Worm (Caenorhabditis elegans) whole organism, L2 larva: ENCODE data around the gene nspg-12.
A peak's percentile ranks its signal among the peaks of the same experiment; 100 is the strongest.

Experiments
- R02D3.7 ChIP-seq: fragments of 150-350 bp; optimal IDR thresholded peaks from 2 replicates; lab custom pipeline; 2014; ENCODE audit warnings: missing biosample characterization, missing genetic modification characterization
- Y55F3AM.14 ChIP-seq: fragments of 200-800 bp; sonication (Bioruptor generic); optimal IDR thresholded peaks from 2 replicates; lab custom pipeline; 2018; ENCODE audit warnings: mild to moderate bottlenecking, missing genetic modification characterization, missing compliant biosample characterization
- alr-1 ChIP-seq: fragments of 150-350 bp; optimal IDR thresholded peaks from 2 replicates; lab custom pipeline; 2014; ENCODE audit warnings: missing biosample characterization, missing genetic modification characterization
- aly-2 ChIP-seq: fragments of 150-350 bp; optimal IDR thresholded peaks from 2 replicates; lab custom pipeline; 2014; ENCODE audit warnings: missing biosample characterization, missing genetic modification characterization
- blmp-1 ChIP-seq: sonication (generic microtip); optimal IDR thresholded peaks from 2 replicates; lab custom pipeline; 2017; ENCODE audit warnings: missing genetic modification characterization, mild to moderate bottlenecking, missing compliant biosample characterization, antibody characterized with exemption, moderate library complexity; ENCODE audit not compliant: insufficient read depth
- ceh-16 ChIP-seq: fragments of 150-350 bp; optimal IDR thresholded peaks from 2 replicates; lab custom pipeline; 2014; ENCODE audit warnings: missing biosample characterization, missing genetic modification characterization
- ceh-82 ChIP-seq: fragments of 150-350 bp; optimal IDR thresholded peaks from 2 replicates; lab custom pipeline; 2014; ENCODE audit warnings: missing biosample characterization, missing genetic modification characterization
- crh-2 ChIP-seq: sonication (generic microtip); optimal IDR thresholded peaks from 2 replicates; lab custom pipeline; 2017; ENCODE audit warnings: missing biosample characterization, missing genetic modification characterization
- dmd-4 ChIP-seq: sonication (generic microtip); optimal IDR thresholded peaks from 2 replicates; lab custom pipeline; 2017; ENCODE audit warnings: missing biosample characterization, missing genetic modification characterization
- egl-27 ChIP-seq: sonication (generic microtip); optimal IDR thresholded peaks from 3 replicates; lab custom pipeline; 2017; ENCODE audit warnings: missing biosample characterization, missing genetic modification reagents, missing genetic modification characterization
- elt-1 ChIP-seq: fragments of 150-350 bp; optimal IDR thresholded peaks from 2 replicates; lab custom pipeline; 2014; ENCODE audit warnings: missing biosample characterization, missing genetic modification characterization
- elt-3 ChIP-seq: sonication (generic microtip); optimal IDR thresholded peaks from 2 replicates; lab custom pipeline; 2017; ENCODE audit warnings: missing biosample characterization, missing genetic modification characterization
- fos-1 ChIP-seq: fragments of 150-350 bp; optimal IDR thresholded peaks from 2 replicates; lab custom pipeline; 2014; ENCODE audit warnings: missing biosample characterization, missing genetic modification characterization
- gmeb-1 ChIP-seq: fragments of 150-350 bp; optimal IDR thresholded peaks from 2 replicates; lab custom pipeline; 2014; ENCODE audit warnings: missing biosample characterization, missing genetic modification characterization
- lin-11 ChIP-seq: fragments of 150-350 bp; sonication (generic microtip); optimal IDR thresholded peaks from 2 replicates; lab custom pipeline; 2014; ENCODE audit warnings: missing biosample characterization, missing genetic modification characterization, inconsistent platforms, mixed read lengths
- lin-13 ChIP-seq: fragments of 150-350 bp; optimal IDR thresholded peaks from 2 replicates; lab custom pipeline; 2014; ENCODE audit warnings: missing biosample characterization, missing genetic modification reagents, missing genetic modification characterization
- lin-39 ChIP-seq: fragments of 150-350 bp; optimal IDR thresholded peaks from 2 replicates; lab custom pipeline; 2014; ENCODE audit warnings: missing biosample characterization, missing genetic modification reagents, missing genetic modification characterization
- lsy-2 ChIP-seq, 2 experiments: fragments of 150-350 bp in 1 of 2; sonication (generic microtip) in 1 of 2; optimal IDR thresholded peaks; 2 replicates each; lab custom pipeline; 2014 to 2017; ENCODE audit warnings: missing biosample characterization in 2 of 2, missing genetic modification characterization in 2 of 2
- mab-5 ChIP-seq: fragments of 150-350 bp; optimal IDR thresholded peaks from 2 replicates; lab custom pipeline; 2014; ENCODE audit warnings: missing biosample characterization, missing genetic modification characterization
- mbf-1 ChIP-seq: sonication (generic microtip); optimal IDR thresholded peaks from 2 replicates; lab custom pipeline; 2017; ENCODE audit warnings: missing biosample characterization, missing genetic modification characterization
- mdl-1 ChIP-seq, 2 experiments: fragments of 150-350 bp in 1 of 2; sonication (generic microtip) in 1 of 2; optimal IDR thresholded peaks; 2 replicates each; lab custom pipeline; 2017; ENCODE audit warnings: missing biosample characterization in 2 of 2, missing genetic modification characterization in 2 of 2
- nhr-10 ChIP-seq: sonication (generic microtip); optimal IDR thresholded peaks from 2 replicates; lab custom pipeline; 2017; ENCODE audit warnings: missing biosample characterization, missing genetic modification characterization
- nhr-11 ChIP-seq: fragments of 150-350 bp; optimal IDR thresholded peaks from 2 replicates; lab custom pipeline; 2014; ENCODE audit warnings: missing biosample characterization, missing genetic modification characterization
- nhr-129 ChIP-seq: fragments of 150-350 bp; optimal IDR thresholded peaks from 2 replicates; lab custom pipeline; 2014; ENCODE audit warnings: missing biosample characterization, missing genetic modification characterization
- nhr-21 ChIP-seq: fragments of 150-350 bp; optimal IDR thresholded peaks from 2 replicates; lab custom pipeline; 2014; ENCODE audit warnings: missing biosample characterization, missing genetic modification characterization
- nhr-23 ChIP-seq: fragments of 150-350 bp; optimal IDR thresholded peaks from 2 replicates; lab custom pipeline; 2014; ENCODE audit warnings: missing biosample characterization, missing genetic modification reagents, missing genetic modification characterization
- nhr-25 ChIP-seq: fragments of 150-350 bp; sonication (generic microtip); optimal IDR thresholded peaks from 3 replicates; lab custom pipeline; 2014; ENCODE audit warnings: missing biosample characterization, missing genetic modification characterization
- sem-4 ChIP-seq: fragments of 150-350 bp; optimal IDR thresholded peaks from 2 replicates; lab custom pipeline; 2014; ENCODE audit warnings: missing biosample characterization, missing genetic modification reagents, missing genetic modification characterization
- skn-1 ChIP-seq: sonication (generic microtip); optimal IDR thresholded peaks from 2 replicates; lab custom pipeline; 2017; ENCODE audit warnings: missing biosample characterization, missing genetic modification characterization
- sma-3 ChIP-seq: sonication (generic microtip); optimal IDR thresholded peaks from 2 replicates; lab custom pipeline; 2016; ENCODE audit warnings: missing genetic modification reagents, missing genetic modification characterization, missing compliant biosample characterization
- sma-9 ChIP-seq, 2 experiments: fragments of 150-350 bp in 1 of 2; sonication (generic microtip) in 1 of 2; optimal IDR thresholded peaks; 2 replicates each; lab custom pipeline; 2014 to 2016; ENCODE audit warnings: missing genetic modification characterization in 2 of 2, mild to moderate bottlenecking in 1 of 2, missing biosample characterization in 1 of 2, missing compliant biosample characterization in 1 of 2, missing genetic modification reagents in 1 of 2, moderate library complexity in 1 of 2
- snpc-4 ChIP-seq: fragments of 150-350 bp; optimal IDR thresholded peaks from 2 replicates; lab custom pipeline; 2014; ENCODE audit warnings: missing biosample characterization, missing genetic modification characterization
- unc-39 ChIP-seq: fragments of 150-350 bp; optimal IDR thresholded peaks from 2 replicates; lab custom pipeline; 2014; ENCODE audit warnings: missing biosample characterization, missing genetic modification characterization
- unc-55 ChIP-seq: fragments of 150-350 bp; sonication (generic microtip); optimal IDR thresholded peaks from 3 replicates; lab custom pipeline; 2014; ENCODE audit warnings: missing biosample characterization, missing genetic modification reagents, missing genetic modification characterization
- unc-62 ChIP-seq: fragments of 150-350 bp; optimal IDR thresholded peaks from 2 replicates; lab custom pipeline; 2014; ENCODE audit warnings: missing biosample characterization, missing genetic modification reagents, missing genetic modification characterization
- zag-1 ChIP-seq: fragments of 150-350 bp; optimal IDR thresholded peaks from 2 replicates; lab custom pipeline; 2014; ENCODE audit warnings: missing biosample characterization, missing genetic modification characterization
- ztf-1 ChIP-seq: fragments of 200-800 bp; sonication (Bioruptor generic); conservative IDR thresholded peaks from 2 replicates; pipeline ENCODE4 v1.3.6; 2022; ENCODE audit warnings: missing genetic modification characterization, missing compliant biosample characterization

Gene nspg-12

ce11 chrX:5260389-5260788 is 3.3 kb downstream of the nspg-12 start:
- TF ChIP-seq gmeb-1 (tag; lab: Kevin White, UChicago) (no peak), skn-1 (tag; lab: Kevin White, UChicago) (no peak), unc-62 (GFP tag; lab: Kevin White, UChicago) (no peak), zag-1 (tag; lab: Kevin White, UChicago) (no peak), nhr-23 (no peak), lin-13 (GFP tag; lab: Kevin White, UChicago) (no peak), lin-11 (tag; lab: Kevin White, UChicago) (no peak), elt-1 (tag; lab: Kevin White, UChicago) (no peak), nhr-11 (tag; lab: Kevin White, UChicago) (no peak), sma-3 (GFP tag; lab: Kevin White, UChicago) (no peak), blmp-1 (tag; lab: Kevin White, UChicago) (no peak), nhr-21 (no peak), alr-1 (no peak), unc-55 (GFP tag; lab: Kevin White, UChicago) (no peak)

ce11 chrX:5262033-5262432 is 4.9 kb downstream of the nspg-12 start:
- no peak for TF ChIP-seq snpc-4 (tag; lab: Kevin White, UChicago)
- peak; percentile 62 for TF ChIP-seq fos-1
- no peak for TF ChIP-seq sem-4 (tag; lab: Kevin White, UChicago)
- no peak for TF ChIP-seq nhr-10 (tag; lab: Kevin White, UChicago)
- TF ChIP-seq sma-9 (GFP tag; optimal IDR thresholded peaks at IDR 0.05; lab: Kevin White, UChicago) = peak; percentile 12
- TF ChIP-seq sma-9 (tag; optimal IDR thresholded peaks at IDR 0.05; lab: Kevin White, UChicago) = no peak
- TF ChIP-seq lin-39 (tag; lab: Kevin White, UChicago) = no peak
- no peak for TF ChIP-seq gmeb-1 (tag; lab: Kevin White, UChicago)
- peak; percentile 25 for TF ChIP-seq crh-2
- TF ChIP-seq aly-2 = no peak

ce11 chrX:5263585-5263984 is 6.5 kb downstream of the nspg-12 start:
- TF ChIP-seq snpc-4 (tag; lab: Kevin White, UChicago) = no peak
- TF ChIP-seq elt-3 (tag; lab: Kevin White, UChicago) = no peak
- no peak for TF ChIP-seq skn-1 (tag; lab: Kevin White, UChicago)
- no peak for TF ChIP-seq nhr-10 (tag; lab: Kevin White, UChicago)
- TF ChIP-seq unc-62 (GFP tag; lab: Kevin White, UChicago) = no peak
- no peak for TF ChIP-seq aly-2
- no peak for TF ChIP-seq mbf-1
- TF ChIP-seq crh-2 = no peak
- TF ChIP-seq nhr-21 = no peak
- no peak for TF ChIP-seq unc-39 (tag; lab: Kevin White, UChicago)
- no peak for TF ChIP-seq nhr-23
- TF ChIP-seq mab-5 (tag; lab: Kevin White, UChicago) = no peak
- TF ChIP-seq nhr-129 (tag; lab: Kevin White, UChicago) = no peak
- TF ChIP-seq unc-55 (GFP tag; lab: Kevin White, UChicago) = no peak
- TF ChIP-seq, all 48 proteins: peak for 0

ce11 chrX:5264026-5264425 is 6.9 kb downstream of the nspg-12 start, which contains the start of gene Y34B4A.4:
Gene Y34B4A.4, plus strand, starts transcription at chrX:5264326.
- TF ChIP-seq egl-27 (no peak), Y55F3AM.14 (GFP tag; lab: Kevin White, UChicago) (no peak), lin-39 (tag; lab: Kevin White, UChicago) (no peak), lsy-2 (tag; optimal IDR thresholded peaks at IDR 0.05; lab: Kevin White, UChicago) (no peak), nhr-25 (no peak), lin-13 (GFP tag; lab: Kevin White, UChicago) (no peak), ztf-1 (GFP tag; lab: Robert Waterston, UW) (no peak), dmd-4 (no peak), unc-39 (tag; lab: Kevin White, UChicago) (no peak)

- no peak for TF ChIP-seq egl-27
- no peak for TF ChIP-seq ceh-16 (tag; lab: Kevin White, UChicago)
- no peak for TF ChIP-seq mbf-1
- TF ChIP-seq mdl-1 (tag; optimal IDR thresholded peaks at IDR 0.05; lab: Kevin White, UChicago) = no peak
- no peak for TF ChIP-seq nhr-129 (tag; lab: Kevin White, UChicago)
- no peak for TF ChIP-seq aly-2
- TF ChIP-seq ceh-82 = no peak
- no peak for TF ChIP-seq sma-9 (GFP tag; optimal IDR thresholded peaks at IDR 0.05; lab: Kevin White, UChicago)
- TF ChIP-seq sma-9 (tag; optimal IDR thresholded peaks at IDR 0.05; lab: Kevin White, UChicago) = no peak
- TF ChIP-seq nhr-23 = no peak
- no peak for TF ChIP-seq ztf-1 (GFP tag; lab: Robert Waterston, UW)
- no peak for TF ChIP-seq R02D3.7 (tag; lab: Kevin White, UChicago)
- no peak for TF ChIP-seq elt-1 (tag; lab: Kevin White, UChicago)
- no peak for TF ChIP-seq alr-1
- no peak for TF ChIP-seq lin-39 (tag; lab: Kevin White, UChicago)
- TF ChIP-seq fos-1 = no peak
These were observed 8.3 kb downstream of the nspg-12 start for ce11 chrX:5265356-5265755.
